Fruit fly (Drosophila melanogaster) whole organism, embryonic: Measurements from ENCODE around the gene Arp10.

ENCODE experiments used
- Bteb2 ChIP-seq: fragments of 200-800 bp; sonication (Bioruptor generic); optimal IDR thresholded peaks from 2 replicates; lab custom pipeline; 2016; ENCODE audit warnings: missing biosample characterization, missing genetic modification characterization
- CG10274 ChIP-seq: fragments of 200-800 bp; sonication (Bioruptor generic); optimal IDR thresholded peaks from 3 replicates; lab custom pipeline; 2017; ENCODE audit warnings: missing biosample characterization, mild to moderate bottlenecking, missing genetic modification characterization
- CG10321 ChIP-seq: fragments of 200-800 bp; sonication (Bioruptor generic); IDR thresholded peaks from 2 replicates; pipeline ENCODE4 v1.3.6; 2022; ENCODE audit warnings: missing biosample characterization, missing genetic modification characterization
- CG11695 ChIP-seq: fragments of 200-800 bp; sonication (Bioruptor generic); IDR thresholded peaks from 3 replicates; pipeline ENCODE4 v1.3.6; 2022; ENCODE audit warnings: missing biosample characterization, missing genetic modification characterization
- CG12299 ChIP-seq: fragments of 200-800 bp; sonication (Bioruptor generic); optimal IDR thresholded peaks from 2 replicates; lab custom pipeline; 2018; ENCODE audit warnings: missing biosample characterization, mild to moderate bottlenecking, missing genetic modification characterization
- CG13287 ChIP-seq: fragments of 200-800 bp; sonication (Bioruptor generic); IDR thresholded peaks from 2 replicates; pipeline ENCODE4 v1.3.6; 2022; ENCODE audit warnings: missing biosample characterization, missing genetic modification characterization; ENCODE audit not compliant: partially characterized antibody
- CG13775 ChIP-seq: fragments of 200-800 bp; sonication (Bioruptor generic); optimal IDR thresholded peaks from 3 replicates; lab custom pipeline; 2017; ENCODE audit warnings: missing biosample characterization, mild to moderate bottlenecking, missing genetic modification characterization
- CG14710 ChIP-seq: fragments of 200-800 bp; sonication (Bioruptor generic); optimal IDR thresholded peaks from 3 replicates; lab custom pipeline; 2019; ENCODE audit warnings: missing biosample characterization, mild to moderate bottlenecking, missing genetic modification characterization, moderate library complexity
- CG15514 ChIP-seq: fragments of 200-800 bp; sonication (Bioruptor generic); optimal IDR thresholded peaks from 3 replicates; lab custom pipeline; 2017; ENCODE audit warnings: missing biosample characterization, missing genetic modification characterization, mild to moderate bottlenecking, moderate library complexity, missing genetic modification reagents
- CG1647 ChIP-seq: fragments of 200-800 bp; sonication (Bioruptor generic); optimal IDR thresholded peaks from 3 replicates; lab custom pipeline; 2016; ENCODE audit warnings: missing biosample characterization, missing genetic modification characterization
- CG16779 ChIP-seq: fragments of 200-800 bp; sonication (Bioruptor generic); IDR thresholded peaks from 2 replicates; pipeline ENCODE4 v1.3.6; 2022; ENCODE audit warnings: missing biosample characterization, missing genetic modification characterization
- CG16863 ChIP-seq: fragments of 200-800 bp; sonication (Bioruptor generic); optimal IDR thresholded peaks from 3 replicates; lab custom pipeline; 2016; ENCODE audit warnings: missing biosample characterization, missing genetic modification characterization
- CG17385 ChIP-seq: fragments of 200-800 bp; sonication (Bioruptor generic); optimal IDR thresholded peaks from 3 replicates; lab custom pipeline; 2018; ENCODE audit warnings: missing biosample characterization, mild to moderate bottlenecking, missing genetic modification characterization
- CG17802 ChIP-seq: fragments of 200-800 bp; sonication (Bioruptor generic); optimal IDR thresholded peaks from 2 replicates; lab custom pipeline; 2018; ENCODE audit warnings: missing biosample characterization, mild to moderate bottlenecking, missing genetic modification characterization, moderate library complexity
- CG17829 ChIP-seq: fragments of 200-800 bp; optimal IDR thresholded peaks from 2 replicates; lab custom pipeline; 2019; ENCODE audit warnings: missing biosample characterization, mild to moderate bottlenecking, missing genetic modification characterization, moderate library complexity
- CG17912 ChIP-seq: fragments of 200-800 bp; sonication (Bioruptor generic); optimal IDR thresholded peaks from 2 replicates; lab custom pipeline; 2018; ENCODE audit warnings: missing biosample characterization, mild to moderate bottlenecking, missing genetic modification characterization
- CG18764 ChIP-seq: fragments of 200-800 bp; sonication (Bioruptor generic); optimal IDR thresholded peaks from 3 replicates; lab custom pipeline; 2016; ENCODE audit warnings: missing biosample characterization, missing genetic modification characterization
- CG32772 ChIP-seq: fragments of 200-800 bp; sonication (Bioruptor generic); IDR thresholded peaks from 2 replicates; pipeline ENCODE4 v1.3.6; 2022; ENCODE audit warnings: missing biosample characterization, missing genetic modification characterization
- CG3281 ChIP-seq: fragments of 200-800 bp; sonication (Bioruptor generic); optimal IDR thresholded peaks from 3 replicates; lab custom pipeline; 2017; ENCODE audit warnings: missing biosample characterization, mild to moderate bottlenecking, missing genetic modification characterization
- CG34376 ChIP-seq: fragments of 200-800 bp; sonication (Bioruptor generic); optimal IDR thresholded peaks from 2 replicates; lab custom pipeline; 2018; ENCODE audit warnings: missing biosample characterization, mild to moderate bottlenecking, missing genetic modification characterization
- CG42726 ChIP-seq: fragments of 200-800 bp; sonication (Bioruptor generic); IDR thresholded peaks from 2 replicates; pipeline ENCODE4 v1.3.6; 2022; ENCODE audit warnings: missing biosample characterization, missing genetic modification characterization; ENCODE audit not compliant: partially characterized antibody
- CG5245 ChIP-seq: fragments of 200-800 bp; sonication (Bioruptor generic); optimal IDR thresholded peaks from 3 replicates; lab custom pipeline; 2016; ENCODE audit warnings: missing biosample characterization, missing genetic modification characterization
- CG5953 ChIP-seq: fragments of 200-800 bp; sonication (Bioruptor generic); IDR thresholded peaks from 2 replicates; pipeline ENCODE4 v1.3.6; 2022; ENCODE audit warnings: missing biosample characterization, missing genetic modification characterization
- CG6765 ChIP-seq: fragments of 200-800 bp; sonication (Bioruptor generic); optimal IDR thresholded peaks from 3 replicates; lab custom pipeline; 2017; ENCODE audit warnings: missing biosample characterization, mild to moderate bottlenecking, missing genetic modification characterization
- CG6813 ChIP-seq: fragments of 200-800 bp; sonication (Bioruptor generic); optimal IDR thresholded peaks from 2 replicates; lab custom pipeline; 2017; ENCODE audit warnings: missing biosample characterization, missing genetic modification characterization, mild to moderate bottlenecking, moderate library complexity, missing genetic modification reagents
- CG8089 ChIP-seq: fragments of 200-800 bp; sonication (Bioruptor generic); optimal IDR thresholded peaks from 3 replicates; lab custom pipeline; 2016; ENCODE audit warnings: missing biosample characterization, missing genetic modification characterization
- CG9817 ChIP-seq: fragments of 200-800 bp; sonication (Bioruptor generic); optimal IDR thresholded peaks from 2 replicates; lab custom pipeline; 2018; ENCODE audit warnings: missing biosample characterization, mild to moderate bottlenecking, missing genetic modification characterization, moderate library complexity
- D19B ChIP-seq: fragments of 200-800 bp; sonication (Bioruptor generic); optimal IDR thresholded peaks from 2 replicates; lab custom pipeline; 2017; ENCODE audit warnings: missing biosample characterization, mild to moderate bottlenecking, missing genetic modification characterization
- H2.0 ChIP-seq: fragments of 200-800 bp; sonication (Bioruptor generic); IDR thresholded peaks from 2 replicates; pipeline ENCODE4 v1.3.6; 2022; ENCODE audit warnings: missing biosample characterization, missing genetic modification characterization
- Max ChIP-seq: fragments of 200-800 bp; sonication (Bioruptor generic); optimal IDR thresholded peaks from 2 replicates; lab custom pipeline; 2016; ENCODE audit warnings: missing biosample characterization, mild to moderate bottlenecking, missing genetic modification characterization
- Oli ChIP-seq: fragments of 200-800 bp; sonication (Bioruptor generic); optimal IDR thresholded peaks from 2 replicates; lab custom pipeline; 2018; ENCODE audit warnings: missing biosample characterization, mild to moderate bottlenecking, missing genetic modification characterization, moderate library complexity
- Sry-β ChIP-seq: fragments of 200-800 bp; sonication (Bioruptor generic); optimal IDR thresholded peaks from 2 replicates; lab custom pipeline; 2018; ENCODE audit warnings: missing biosample characterization, mild to moderate bottlenecking, missing genetic modification characterization, moderate library complexity
- Xbp1 ChIP-seq: fragments of 200-800 bp; sonication (Bioruptor generic); optimal IDR thresholded peaks from 3 replicates; lab custom pipeline; 2016; ENCODE audit warnings: missing biosample characterization, mild to moderate bottlenecking, missing genetic modification characterization
- ara ChIP-seq: fragments of 200-800 bp; sonication (Bioruptor generic); IDR thresholded peaks from 2 replicates; pipeline ENCODE4 v1.3.6; 2022; ENCODE audit warnings: missing biosample characterization, missing genetic modification characterization
- bigmax ChIP-seq: fragments of 200-800 bp; sonication (Bioruptor generic); optimal IDR thresholded peaks from 2 replicates; lab custom pipeline; 2018; ENCODE audit warnings: missing biosample characterization, mild to moderate bottlenecking, missing genetic modification characterization
- bsh ChIP-seq, 2 experiments: fragments of 200-800 bp; sonication (Bioruptor generic); optimal IDR thresholded peaks; 2 replicates each; lab custom pipeline; 2017 to 2018; ENCODE audit warnings: mild to moderate bottlenecking in 2 of 2, missing biosample characterization in 2 of 2, missing genetic modification characterization in 2 of 2, moderate library complexity in 1 of 2
- chif ChIP-seq, 2 experiments: fragments of 200-800 bp; sonication (Bioruptor generic); optimal IDR thresholded peaks; 3 replicates each; lab custom pipeline; 2016; ENCODE audit warnings: missing biosample characterization in 2 of 2, missing genetic modification characterization in 2 of 2
- chm ChIP-seq: fragments of 200-800 bp; sonication (Bioruptor generic); IDR thresholded peaks from 2 replicates; pipeline ENCODE4 v1.3.6; 2022; ENCODE audit warnings: missing biosample characterization, missing genetic modification characterization
- ham ChIP-seq: fragments of 200-800 bp; sonication (Bioruptor generic); IDR thresholded peaks from 2 replicates; pipeline ENCODE4 v1.3.6; 2022; ENCODE audit warnings: missing biosample characterization, missing genetic modification characterization
- kni ChIP-seq: fragments of 200-800 bp; sonication (Bioruptor generic); optimal IDR thresholded peaks from 3 replicates; lab custom pipeline; 2017; ENCODE audit warnings: mild to moderate bottlenecking, missing biosample characterization, missing genetic modification reagents, missing genetic modification characterization
- lola ChIP-seq, 3 experiments: fragments of >200 bp in 2 of 3; fragments of 200-800 bp in 1 of 3; sonication (Bioruptor generic) in 1 of 3; optimal IDR thresholded peaks; 2 replicates each; lab custom pipeline; 2017 to 2019; ENCODE audit warnings: missing biosample characterization in 3 of 3, missing genetic modification characterization in 3 of 3, mild to moderate bottlenecking in 1 of 3, moderate library complexity in 1 of 3
- org-1 ChIP-seq: fragments of 200-800 bp; sonication (Bioruptor generic); optimal IDR thresholded peaks from 2 replicates; lab custom pipeline; 2017; ENCODE audit warnings: missing biosample characterization, missing genetic modification characterization
- pros ChIP-seq: fragments of 200-800 bp; sonication (Bioruptor generic); optimal IDR thresholded peaks from 3 replicates; lab custom pipeline; 2019; ENCODE audit warnings: missing biosample characterization, mild to moderate bottlenecking, missing genetic modification characterization, moderate library complexity
- sd ChIP-seq: fragments of 200-800 bp; sonication (Bioruptor generic); optimal IDR thresholded peaks from 3 replicates; lab custom pipeline; 2018; ENCODE audit warnings: missing biosample characterization, mild to moderate bottlenecking, missing genetic modification characterization, moderate library complexity
- slp2 ChIP-seq: fragments of 200-800 bp; sonication (Bioruptor generic); optimal IDR thresholded peaks from 2 replicates; lab custom pipeline; 2016; ENCODE audit warnings: missing biosample characterization, missing genetic modification characterization
- tll ChIP-seq, 2 experiments: fragments of 200-800 bp in 1 of 2; fragments of >200 bp in 1 of 2; sonication (Bioruptor generic) in 1 of 2; optimal IDR thresholded peaks; 2 replicates each; lab custom pipeline; 2017 to 2019; ENCODE audit warnings: missing biosample characterization in 2 of 2, missing genetic modification characterization in 2 of 2, mild to moderate bottlenecking in 1 of 2, moderate library complexity in 1 of 2
- toy ChIP-seq: fragments of 200-800 bp; sonication (Bioruptor generic); IDR thresholded peaks from 2 replicates; pipeline ENCODE4 v1.3.6; 2022; ENCODE audit warnings: missing biosample characterization, missing genetic modification characterization

Gene Arp10

dm6 chrX:19597684-19598363 is 48.2 kb downstream of the Arp10 start, which contains the start of gene RpS10b (continued):
- TF ChIP-seq sd (tag; lab: Kevin White, UChicago) (peak; percentile 46), Bteb2 (GFP tag; lab: Kevin White, UChicago) (peak; percentile 85), CG16779 (GFP tag; lab: Robert Waterston, UW) (peak; percentile 67; the same call in 1 of the 2 replicates), Oli (tag; lab: Kevin White, UChicago) (peak; percentile 80), CG17912 (peak; percentile 95), Xbp1 (GFP tag; lab: Kevin White, UChicago) (peak; percentile 68), CG10321 (GFP tag; lab: Robert Waterston, UW) (0 out of 2 replicates have a peak, but pooled peaks have one; percentile 25)

dm6 chrX:19595862-19596261 is 50.1 kb downstream of the Arp10 start:
- TF ChIP-seq CG9817 (tag; lab: Kevin White, UChicago) (no peak), chif (GFP tag; optimal IDR thresholded peaks at IDR 0.05; lab: Kevin White, UChicago) (no peak), CG11695 (GFP tag; lab: Robert Waterston, UW) (no peak), CG5245 (GFP tag; lab: Kevin White, UChicago) (peak; percentile 60), ara (no peak), slp2 (GFP tag; lab: Kevin White, UChicago) (no peak), CG17802 (no peak), bigmax (no peak), CG16863 (no peak), H2.0 (GFP tag; lab: Robert Waterston, UW) (peak; percentile 15; the same call in 1 of the 2 replicates), CG42726 (GFP tag; lab: Robert Waterston, UW) (no peak), kni (GFP tag; lab: Kevin White, UChicago) (no peak), ham (GFP tag; lab: Robert Waterston, UW) (no peak), org-1 (GFP tag; lab: Kevin White, UChicago) (no peak), tll (GFP tag; optimal IDR thresholded peaks at IDR 0.05; lab: Kevin White, UChicago) (no peak), CG5953 (GFP tag; lab: Robert Waterston, UW) (no peak), Max (GFP tag; lab: Kevin White, UChicago) (no peak), D19B (GFP tag; lab: Kevin White, UChicago) (peak; percentile 53), pros (GFP tag; lab: Kevin White, UChicago) (no peak), CG3281 (GFP tag; lab: Kevin White, UChicago) (no peak), CG12299 (tag; lab: Kevin White, UChicago) (no peak), CG14710 (no peak), CG10321 (GFP tag; lab: Robert Waterston, UW) (no peak), bsh (GFP tag; optimal IDR thresholded peaks at IDR 0.05; lab: Kevin White, UChicago) (no peak), CG1647 (no peak), lola (GFP tag; optimal IDR thresholded peaks at IDR 0.05; lab: Kevin White, UChicago) (no peak), CG17829 (tag; lab: Kevin White, UChicago) (no peak), CG6813 (GFP tag; lab: Kevin White, UChicago) (no peak), CG13775 (GFP tag; lab: Kevin White, UChicago) (no peak), CG6765 (GFP tag; lab: Kevin White, UChicago) (no peak), CG10274 (no peak), CG8089 (GFP tag; lab: Kevin White, UChicago) (no peak), Sry-β (peak; percentile 48), toy (no peak), CG18764 (GFP tag; lab: Kevin White, UChicago) (no peak), CG17385 (GFP tag; lab: Kevin White, UChicago) (no peak), CG34376 (no peak), CG13287 (GFP tag; lab: Robert Waterston, UW) (no peak), CG15514 (GFP tag; lab: Kevin White, UChicago) (peak; percentile 59), chm (GFP tag; lab: Robert Waterston, UW) (no peak), CG32772 (no peak)
